Worm (Caenorhabditis elegans) whole organism, L2 larva: ENCODE measurements around the gene Y51B9A.6.

Experiments
- aly-2 ChIP-seq: fragments of 150-350 bp; optimal IDR thresholded peaks from 2 replicates; lab custom pipeline; 2014; ENCODE audit warnings: missing biosample characterization, missing genetic modification characterization
- ama-1 ChIP-seq: fragments of 150-350 bp; optimal IDR thresholded peaks from 2 replicates; lab custom pipeline; 2018; ENCODE audit warnings: inconsistent platforms
- lin-11 ChIP-seq: fragments of 150-350 bp; sonication (generic microtip); optimal IDR thresholded peaks from 2 replicates; lab custom pipeline; 2014; ENCODE audit warnings: missing biosample characterization, missing genetic modification characterization, inconsistent platforms, mixed read lengths
- lin-39 ChIP-seq: fragments of 150-350 bp; optimal IDR thresholded peaks from 2 replicates; lab custom pipeline; 2014; ENCODE audit warnings: missing biosample characterization, missing genetic modification reagents, missing genetic modification characterization
- mdl-1 ChIP-seq, 2 experiments: fragments of 150-350 bp in 1 of 2; sonication (generic microtip) in 1 of 2; optimal IDR thresholded peaks; 2 replicates each; lab custom pipeline; 2017; ENCODE audit warnings: missing biosample characterization in 2 of 2, missing genetic modification characterization in 2 of 2
- nhr-11 ChIP-seq: fragments of 150-350 bp; optimal IDR thresholded peaks from 2 replicates; lab custom pipeline; 2014; ENCODE audit warnings: missing biosample characterization, missing genetic modification characterization
- nhr-12 ChIP-seq: fragments of 150-350 bp; optimal IDR thresholded peaks from 2 replicates; lab custom pipeline; 2014; ENCODE audit warnings: missing biosample characterization, missing genetic modification characterization
- nhr-77 ChIP-seq: fragments of 150-350 bp; optimal IDR thresholded peaks from 2 replicates; lab custom pipeline; 2014; ENCODE audit warnings: missing biosample characterization, missing genetic modification characterization
- sem-4 ChIP-seq: fragments of 150-350 bp; optimal IDR thresholded peaks from 2 replicates; lab custom pipeline; 2014; ENCODE audit warnings: missing biosample characterization, missing genetic modification reagents, missing genetic modification characterization
- skn-1 ChIP-seq: sonication (generic microtip); optimal IDR thresholded peaks from 2 replicates; lab custom pipeline; 2017; ENCODE audit warnings: missing biosample characterization, missing genetic modification characterization
- unc-62 ChIP-seq: fragments of 150-350 bp; optimal IDR thresholded peaks from 2 replicates; lab custom pipeline; 2014; ENCODE audit warnings: missing biosample characterization, missing genetic modification reagents, missing genetic modification characterization
- ztf-11 ChIP-seq: sonication (generic microtip); optimal IDR thresholded peaks from 2 replicates; lab custom pipeline; 2017; ENCODE audit warnings: missing biosample characterization, missing genetic modification characterization

ce11 chrII:9372991-9373390 is 30.0 kb downstream of the Y51B9A.6 start, which contains the start of gene C06C3.4:
- TF ChIP-seq unc-62: no peak
- no peak for TF ChIP-seq skn-1
- no peak for TF ChIP-seq ama-1 (lab: Kevin White, UChicago)
- no peak for TF ChIP-seq nhr-11 (tag; lab: Kevin White, UChicago)
- no peak for TF ChIP-seq mdl-1 (tag; optimal IDR thresholded peaks at IDR 0.05; lab: Kevin White, UChicago)
- no peak for TF ChIP-seq lin-39
- TF ChIP-seq ztf-11 (tag; lab: Kevin White, UChicago): no peak
- no peak for TF ChIP-seq sem-4 (tag; lab: Kevin White, UChicago)
- TF ChIP-seq nhr-12 (tag; lab: Kevin White, UChicago): no peak
- TF ChIP-seq lin-11: no peak
- no peak for TF ChIP-seq aly-2 (tag; lab: Kevin White, UChicago)
- no peak for TF ChIP-seq nhr-77 (tag; lab: Kevin White, UChicago)
